Fruit fly (Drosophila melanogaster): Measurements from ENCODE around the gene smog.
A peak's percentile ranks its signal among the peaks of the same experiment; 100 is the strongest.

Gene smog

dm6 chr2L:4820448-4821318 is 32.0 kb upstream of the smog start (continued):
- TF ChIP-seq stwl (tag; optimal IDR thresholded peaks at IDR 0.05) (no peak), dm (GFP tag; optimal IDR thresholded peaks at IDR 0.05) (no peak), CG9727 (GFP tag; optimal IDR thresholded peaks at IDR 0.05) (peak; percentile 88), Bdp1 (GFP tag; optimal IDR thresholded peaks at IDR 0.05) (peak; percentile 24), Fer1 (GFP tag; optimal IDR thresholded peaks at IDR 0.05) (no peak), CG7928 (GFP tag; optimal IDR thresholded peaks at IDR 0.05) (no peak), ttk (GFP tag; IDR thresholded peaks at IDR 0.05) (peak; percentile 14; the same call in 1 of the 2 replicates), fu2 (GFP tag; optimal IDR thresholded peaks at IDR 0.05) (peak; percentile 25), Spps (tag; optimal IDR thresholded peaks at IDR 0.05) (no peak), grn (GFP tag; optimal IDR thresholded peaks at IDR 0.05) (no peak), CG6272 (GFP tag; IDR thresholded peaks at IDR 0.05) (0 out of 2 replicates have a peak, but pooled peaks have one; percentile 9), Tbp (GFP tag; optimal IDR thresholded peaks at IDR 0.05) (no peak), CG8944 (GFP tag; optimal IDR thresholded peaks at IDR 0.05) (no peak), CrebB (tag; optimal IDR thresholded peaks at IDR 0.05) (no peak), amos (GFP tag; IDR thresholded peaks at IDR 0.05; ENCODE audit: partially characterized antibody) (no peak), CG9437 (GFP tag; optimal IDR thresholded peaks at IDR 0.05) (peak; percentile 64), CG2199 (GFP tag; IDR thresholded peaks at IDR 0.05) (no peak), sob (GFP tag; IDR thresholded peaks at IDR 0.05) (no peak), Dfd (GFP tag; optimal IDR thresholded peaks at IDR 0.05) (no peak), CG12744 (GFP tag; optimal IDR thresholded peaks at IDR 0.05) (no peak), CG7271 (tag; optimal IDR thresholded peaks at IDR 0.05) (no peak), bsh (GFP tag; optimal IDR thresholded peaks at IDR 0.05) (peak; percentile 52 to 68), D19A (tag; optimal IDR thresholded peaks at IDR 0.05) (no peak), CG3407 (GFP tag; optimal IDR thresholded peaks at IDR 0.05) (no peak), CG3281 (GFP tag; optimal IDR thresholded peaks at IDR 0.05) (no peak), bigmax (GFP tag; optimal IDR thresholded peaks at IDR 0.05) (no peak), fd102C (GFP tag; optimal IDR thresholded peaks at IDR 0.05) (peak; percentile 68), slbo (GFP tag; IDR thresholded peaks at IDR 0.05) (peak; percentile 65), unc-4 (GFP tag; IDR thresholded peaks at IDR 0.05; ENCODE audit: partially characterized antibody) (no peak), H15 (GFP tag; IDR thresholded peaks at IDR 0.05) (no peak), CG2129 (GFP tag; IDR thresholded peaks at IDR 0.05; ENCODE audit: partially characterized antibody) (no peak), CG10431 (GFP tag; optimal IDR thresholded peaks at IDR 0.05) (peak; percentile 2), scrt (GFP tag; optimal IDR thresholded peaks at IDR 0.05) (no peak), CG34422 (GFP tag; IDR thresholded peaks at IDR 0.05) (no peak), fd96Cb (tag; optimal IDR thresholded peaks at IDR 0.05) (peak; percentile 20), ham (GFP tag; IDR thresholded peaks at IDR 0.05) (no peak), sisA (GFP tag; IDR thresholded peaks at IDR 0.05) (peak; percentile 39), CG1602 (GFP tag; optimal IDR thresholded peaks at IDR 0.05) (peak; percentile 58), B-H2 (GFP tag; optimal IDR thresholded peaks at IDR 0.05) (no peak), CG31365 (tag; optimal IDR thresholded peaks at IDR 0.05) (no peak), Dp (GFP tag; optimal IDR thresholded peaks at IDR 0.05) (no peak), lov (optimal IDR thresholded peaks at IDR 0.05) (no peak), lov (GFP tag; IDR thresholded peaks at IDR 0.05) (0 out of 3 replicates have a peak, but pooled peaks have one; percentile 19), CG12391 (tag; optimal IDR thresholded peaks at IDR 0.05) (peak; percentile 61), CG30431 (GFP tag; optimal IDR thresholded peaks at IDR 0.05) (peak; percentile 26), CG14710 (tag; optimal IDR thresholded peaks at IDR 0.05) (peak; percentile 64), pho (GFP tag; optimal IDR thresholded peaks at IDR 0.05) (no peak), sc (optimal IDR thresholded peaks at IDR 0.05) (no peak), sc (GFP tag; optimal IDR thresholded peaks at IDR 0.05) (peak; percentile 70), CG4854 (GFP tag; optimal IDR thresholded peaks at IDR 0.05) (no peak)
